Fruit fly (Drosophila melanogaster): ENCODE data around the gene CG13295.

DNA sequence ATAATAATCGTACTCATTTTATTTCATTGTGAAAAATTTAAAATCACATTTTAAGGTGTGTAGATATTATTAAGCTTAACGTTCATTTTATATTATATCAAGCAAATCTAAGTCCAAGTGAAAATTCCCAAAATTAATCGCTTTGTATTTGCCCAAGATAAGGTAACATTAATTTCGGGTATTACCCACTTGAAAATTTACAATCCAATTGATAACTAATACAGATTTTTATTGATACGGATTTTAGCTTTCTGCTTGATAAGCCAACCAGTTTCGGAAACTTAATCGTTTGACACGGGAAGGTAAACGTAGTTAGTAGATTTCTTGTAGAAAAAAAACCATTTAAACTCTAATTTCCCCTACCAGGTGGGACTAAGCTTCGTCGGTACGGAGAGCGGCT, 42.0 kb downstream of the CG13295 start:
- TF ChIP-seq CG8478 (optimal IDR thresholded peaks at IDR 0.05) (no peak), CTCF (optimal IDR thresholded peaks at IDR 0.05) (no peak)
